Worm (Caenorhabditis elegans): ENCODE measurements around the gene sru-3.

ce11 chrIV:9527002-9527401, 30.6 kb downstream of the sru-3 start:
- no peak for TF ChIP-seq T22C8.4 (GFP tag; IDR thresholded peaks at IDR 0.05)
- no peak for TF ChIP-seq ref-1 (GFP tag; conservative IDR thresholded peaks at IDR 0.05)
- no peak for TF ChIP-seq flt-1 (GFP tag; IDR thresholded peaks at IDR 0.05)
- TF ChIP-seq klf-2 (GFP tag; conservative IDR thresholded peaks at IDR 0.05), result no peak
- no peak for TF ChIP-seq ztf-23 (GFP tag; IDR thresholded peaks at IDR 0.05)
- no peak for TF ChIP-seq ztf-29 (GFP tag; IDR thresholded peaks at IDR 0.05)

Measured in whole organism, midembryonic.